Worm (Caenorhabditis elegans) whole organism, L1 larva: Measurements from ENCODE around the gene swt-4.

ENCODE experiments used
- C04F5.9 ChIP-seq: sonication (generic microtip); optimal IDR thresholded peaks from 2 replicates; lab custom pipeline; 2016; ENCODE audit warnings: missing genetic modification characterization, missing compliant biosample characterization
- C16A3.4 ChIP-seq: fragments of 150-350 bp; optimal IDR thresholded peaks from 2 replicates; lab custom pipeline; 2014; ENCODE audit warnings: missing biosample characterization, missing genetic modification characterization
- C34B4.2 ChIP-seq: sonication (generic microtip); optimal IDR thresholded peaks from 2 replicates; lab custom pipeline; 2017; ENCODE audit warnings: mild to moderate bottlenecking, missing genetic modification characterization, missing compliant biosample characterization
- F16B12.6 ChIP-seq: fragments of 150-350 bp; optimal IDR thresholded peaks from 2 replicates; lab custom pipeline; 2014; ENCODE audit warnings: missing biosample characterization, missing genetic modification characterization
- Y116A8C.19 ChIP-seq: sonication (generic microtip); optimal IDR thresholded peaks from 2 replicates; lab custom pipeline; 2016; ENCODE audit warnings: missing compliant biosample characterization, missing genetic modification characterization, borderline replicate concordance
- alr-1 ChIP-seq: fragments of 200-800 bp; sonication (Bioruptor generic); optimal IDR thresholded peaks from 2 replicates; lab custom pipeline; 2018; ENCODE audit warnings: borderline replicate concordance, mild to moderate bottlenecking, missing genetic modification characterization, missing compliant biosample characterization
- aly-2 ChIP-seq: fragments of 150-350 bp; optimal IDR thresholded peaks from 2 replicates; lab custom pipeline; 2014; ENCODE audit warnings: missing biosample characterization, missing genetic modification characterization
- ama-1 ChIP-seq: fragments of 150-350 bp; optimal IDR thresholded peaks from 2 replicates; lab custom pipeline; 2014
- blmp-1 ChIP-seq: fragments of 150-350 bp; optimal IDR thresholded peaks from 2 replicates; lab custom pipeline; 2014; ENCODE audit warnings: missing biosample characterization, missing genetic modification characterization
- ceh-63 ChIP-seq: fragments of 200-800 bp; sonication (Bioruptor generic); optimal IDR thresholded peaks from 2 replicates; lab custom pipeline; 2018; ENCODE audit warnings: mild to moderate bottlenecking, missing genetic modification characterization, missing compliant biosample characterization
- ceh-82 ChIP-seq, 3 experiments: fragments of 150-350 bp in 1 of 3; sonication (generic microtip) in 2 of 3; optimal IDR thresholded peaks; 2 replicates each; lab custom pipeline; 2014 to 2017; ENCODE audit warnings: missing biosample characterization in 3 of 3, missing genetic modification characterization in 3 of 3
- ces-1 ChIP-seq: fragments of 150-350 bp; optimal IDR thresholded peaks from 2 replicates; lab custom pipeline; 2014; ENCODE audit warnings: missing biosample characterization, missing genetic modification reagents, missing genetic modification characterization
- dpl-1 ChIP-seq, 3 experiments: fragments of 150-350 bp in 2 of 3; sonication (generic microtip) in 1 of 3; optimal IDR thresholded peaks; 2 replicates each; lab custom pipeline; 2014 to 2017; ENCODE audit warnings: missing biosample characterization in 3 of 3, missing genetic modification characterization in 3 of 3, missing genetic modification reagents in 3 of 3
- egl-13 ChIP-seq: sonication (generic microtip); optimal IDR thresholded peaks from 2 replicates; lab custom pipeline; 2016; ENCODE audit warnings: missing genotype, missing genetic modification reagents, missing genetic modification characterization, missing compliant biosample characterization
- egl-27 ChIP-seq, 2 experiments: fragments of 150-350 bp in 1 of 2; sonication (generic microtip); optimal IDR thresholded peaks; 3 replicates each; lab custom pipeline; 2017 to 2018; ENCODE audit warnings: missing biosample characterization in 2 of 2, missing genetic modification characterization in 2 of 2, missing genetic modification reagents in 2 of 2
- elt-2 ChIP-seq: sonication (generic microtip); optimal IDR thresholded peaks from 2 replicates; lab custom pipeline; 2016; ENCODE audit warnings: missing genetic modification characterization, mild to moderate bottlenecking, inconsistent platforms, missing compliant biosample characterization, missing genetic modification reagents
- ets-5 ChIP-seq: fragments of 200-800 bp; sonication (Bioruptor generic); IDR thresholded peaks from 2 replicates; pipeline ENCODE4 v1.3.6; 2022; ENCODE audit warnings: missing genetic modification characterization, missing compliant biosample characterization
- fkh-4 ChIP-seq: sonication (generic microtip); optimal IDR thresholded peaks from 2 replicates; lab custom pipeline; 2016; ENCODE audit warnings: missing compliant biosample characterization, missing genetic modification characterization, borderline replicate concordance
- fos-1 ChIP-seq: fragments of 150-350 bp; optimal IDR thresholded peaks from 2 replicates; lab custom pipeline; 2014; ENCODE audit warnings: missing biosample characterization, missing genetic modification characterization
- hlh-4 ChIP-seq: sonication (generic microtip); optimal IDR thresholded peaks from 2 replicates; lab custom pipeline; 2016; ENCODE audit warnings: mild to moderate bottlenecking, missing genetic modification characterization, missing compliant biosample characterization
- irx-1 ChIP-seq: sonication (generic microtip); optimal IDR thresholded peaks from 2 replicates; lab custom pipeline; 2016; ENCODE audit warnings: missing genetic modification characterization, missing compliant biosample characterization
- isw-1 ChIP-seq: fragments of 200-800 bp; sonication (Bioruptor generic); IDR thresholded peaks from 2 replicates; pipeline ENCODE4 v1.3.6; 2022; ENCODE audit warnings: missing genetic modification characterization, missing compliant biosample characterization
- lin-13 ChIP-seq: fragments of 150-350 bp; optimal IDR thresholded peaks from 2 replicates; lab custom pipeline; 2014; ENCODE audit warnings: missing biosample characterization, missing genetic modification reagents, missing genetic modification characterization
- lin-14 ChIP-seq: fragments of 200-800 bp; sonication (Bioruptor generic); optimal IDR thresholded peaks from 2 replicates; lab custom pipeline; 2018; ENCODE audit warnings: mild to moderate bottlenecking, missing genetic modification characterization, moderate library complexity, missing compliant biosample characterization
- lin-15B ChIP-seq: fragments of 150-350 bp; sonication (generic microtip); optimal IDR thresholded peaks from 3 replicates; lab custom pipeline; 2014; ENCODE audit warnings: missing biosample characterization, missing genetic modification characterization
- lin-35 ChIP-seq, 2 experiments: fragments of 150-350 bp; optimal IDR thresholded peaks; 2 replicates each; lab custom pipeline; 2014; ENCODE audit warnings: missing biosample characterization in 2 of 2, missing genetic modification characterization in 2 of 2, missing genetic modification reagents in 2 of 2
- lin-39 ChIP-seq: fragments of 150-350 bp; optimal IDR thresholded peaks from 2 replicates; lab custom pipeline; 2014; ENCODE audit warnings: missing biosample characterization, missing genetic modification reagents, missing genetic modification characterization
- lir-3 ChIP-seq: sonication (generic microtip); optimal IDR thresholded peaks from 2 replicates; lab custom pipeline; 2016; ENCODE audit warnings: mild to moderate bottlenecking, missing genetic modification characterization, moderate library complexity, missing compliant biosample characterization; ENCODE audit not compliant: poor library complexity
- lsy-2 ChIP-seq, 2 experiments: fragments of 150-350 bp; optimal IDR thresholded peaks; 2 replicates each; lab custom pipeline; 2014; ENCODE audit warnings: missing biosample characterization in 2 of 2, missing genetic modification characterization in 2 of 2
- mab-9 ChIP-seq: fragments of 200-800 bp; sonication (Bioruptor generic); IDR thresholded peaks from 2 replicates; pipeline ENCODE4 v1.3.6; 2022; ENCODE audit warnings: missing genetic modification reagents, missing genetic modification characterization, missing compliant biosample characterization
- mdl-1 ChIP-seq, 2 experiments: fragments of 150-350 bp; optimal IDR thresholded peaks; 2 replicates each; lab custom pipeline; 2014 to 2017; ENCODE audit warnings: missing biosample characterization in 2 of 2, missing genetic modification characterization in 2 of 2, inconsistent platforms in 1 of 2
- mef-2 ChIP-seq: fragments of 150-350 bp; optimal IDR thresholded peaks from 2 replicates; lab custom pipeline; 2014; ENCODE audit warnings: missing biosample characterization, missing genetic modification characterization
- mep-1 ChIP-seq: fragments of 150-350 bp; optimal IDR thresholded peaks from 2 replicates; lab custom pipeline; 2014; ENCODE audit warnings: missing biosample characterization, missing genetic modification characterization
- nhr-12 ChIP-seq: sonication (generic microtip); optimal IDR thresholded peaks from 2 replicates; lab custom pipeline; 2017; ENCODE audit warnings: missing biosample characterization, missing genetic modification characterization
- nhr-20 ChIP-seq: sonication (generic microtip); optimal IDR thresholded peaks from 2 replicates; lab custom pipeline; 2016; ENCODE audit warnings: mild to moderate bottlenecking, missing genetic modification characterization, missing compliant biosample characterization
- nhr-47 ChIP-seq: sonication (generic microtip); optimal IDR thresholded peaks from 2 replicates; lab custom pipeline; 2016; ENCODE audit warnings: mild to moderate bottlenecking, missing genetic modification characterization, moderate library complexity, missing compliant biosample characterization
- nhr-77 ChIP-seq: fragments of 150-350 bp; optimal IDR thresholded peaks from 2 replicates; lab custom pipeline; 2014; ENCODE audit warnings: missing biosample characterization, missing genetic modification characterization
- nhr-84 ChIP-seq: sonication (generic microtip); optimal IDR thresholded peaks from 2 replicates; lab custom pipeline; 2017; ENCODE audit warnings: missing biosample characterization, missing genetic modification characterization
- nhr-85 ChIP-seq: sonication (generic microtip); peaks from one replicate; lab custom pipeline; 2016; ENCODE audit warnings: missing genetic modification characterization, inconsistent platforms, missing compliant biosample characterization
- nhr-90 ChIP-seq: sonication (generic microtip); optimal IDR thresholded peaks from 2 replicates; lab custom pipeline; 2016; ENCODE audit warnings: mild to moderate bottlenecking, missing genetic modification characterization, missing compliant biosample characterization; ENCODE audit not compliant: poor library complexity
- pax-3 ChIP-seq: fragments of 200-800 bp; sonication (Bioruptor generic); optimal IDR thresholded peaks from 2 replicates; lab custom pipeline; 2018; ENCODE audit warnings: mild to moderate bottlenecking, missing genetic modification characterization, moderate library complexity, missing compliant biosample characterization
- pqm-1 ChIP-seq: sonication (generic microtip); optimal IDR thresholded peaks from 3 replicates; lab custom pipeline; 2017; ENCODE audit warnings: missing biosample characterization, missing genetic modification characterization
- rnt-1 ChIP-seq: sonication (generic microtip); optimal IDR thresholded peaks from 2 replicates; lab custom pipeline; 2016; ENCODE audit warnings: mild to moderate bottlenecking, missing genetic modification characterization, moderate library complexity, missing compliant biosample characterization
- sox-4 ChIP-seq: sonication (generic microtip); optimal IDR thresholded peaks from 2 replicates; lab custom pipeline; 2016; ENCODE audit warnings: missing genetic modification characterization, missing compliant biosample characterization
- sptf-1 ChIP-seq: fragments of 150-350 bp; optimal IDR thresholded peaks from 2 replicates; lab custom pipeline; 2014; ENCODE audit warnings: missing biosample characterization, missing genetic modification characterization
- sup-37 ChIP-seq: fragments of 200-800 bp; sonication (Bioruptor generic); optimal IDR thresholded peaks from 2 replicates; lab custom pipeline; 2018; ENCODE audit warnings: mild to moderate bottlenecking, missing genetic modification characterization, missing compliant biosample characterization
- unc-130 ChIP-seq: fragments of 150-350 bp; optimal IDR thresholded peaks from 2 replicates; lab custom pipeline; 2017; ENCODE audit warnings: missing biosample characterization, missing genetic modification characterization, inconsistent platforms
- unc-30 ChIP-seq: sonication (generic microtip); optimal IDR thresholded peaks from 2 replicates; lab custom pipeline; 2017; ENCODE audit warnings: missing biosample characterization, missing genetic modification characterization
- xbp-1 ChIP-seq: sonication (generic microtip); optimal IDR thresholded peaks from 2 replicates; lab custom pipeline; 2016; ENCODE audit warnings: missing genetic modification characterization, missing compliant biosample characterization
- ztf-4 ChIP-seq: fragments of 150-350 bp; optimal IDR thresholded peaks from 2 replicates; lab custom pipeline; 2014; ENCODE audit warnings: missing biosample characterization, missing genetic modification characterization

The swt-4 gene

DNA sequence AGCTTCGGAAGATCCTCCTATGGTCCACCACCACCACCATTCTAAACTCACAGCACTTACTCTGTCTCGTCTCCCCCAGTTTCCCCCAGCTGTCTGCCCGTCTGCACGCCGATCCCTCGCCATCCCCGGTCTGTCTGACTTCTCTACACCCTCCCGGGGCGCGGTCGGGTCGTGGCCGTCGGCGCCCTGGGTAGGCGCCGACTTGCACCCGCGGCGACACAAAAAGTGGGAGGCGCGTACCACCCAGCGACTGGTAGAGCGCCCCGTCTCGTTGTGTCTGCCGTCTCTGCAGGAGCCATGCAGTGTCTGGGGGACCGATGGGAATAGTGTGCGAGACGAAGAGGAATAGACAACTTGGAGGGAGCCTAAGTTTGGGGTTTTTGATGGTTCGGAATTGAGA lies 5.1 kb upstream of the swt-4 start (continued):
- TF ChIP-seq hlh-4 (peak; percentile 49), nhr-90 (tag; lab: Kevin White, UChicago) (peak; percentile 89), blmp-1 (tag; lab: Kevin White, UChicago) (peak; percentile 59), sup-37 (GFP tag; lab: Kevin White, UChicago) (peak; percentile 51), pqm-1 (tag; lab: Kevin White, UChicago) (peak; percentile 7), lin-14 (GFP tag; lab: Kevin White, UChicago) (peak; percentile 98), unc-30 (tag; lab: Kevin White, UChicago) (peak; percentile 36), elt-2 (peak; percentile 67), unc-130 (tag; lab: Kevin White, UChicago) (no peak), rnt-1 (tag; lab: Kevin White, UChicago) (peak; percentile 88), isw-1 (GFP tag; lab: Robert Waterston, UW) (peak; percentile 68), fkh-4 (no peak), aly-2 (tag; lab: Kevin White, UChicago) (no peak), nhr-47 (tag; lab: Kevin White, UChicago) (peak; percentile 92), alr-1 (tag; lab: Kevin White, UChicago) (no peak), egl-27 (tag; optimal IDR thresholded peaks at IDR 0.05; lab: Kevin White, UChicago) (peak; percentile 60 to 75), C16A3.4 (tag; lab: Kevin White, UChicago) (peak; percentile 78), irx-1 (tag; lab: Kevin White, UChicago) (peak; percentile 72), sox-4 (tag; lab: Kevin White, UChicago) (peak; percentile 57), lin-39 (peak; percentile 20), lin-13 (peak; percentile 87), Y116A8C.19 (tag; lab: Kevin White, UChicago) (no peak), ceh-63 (GFP tag; lab: Kevin White, UChicago) (no peak), ztf-4 (tag; lab: Kevin White, UChicago) (peak; percentile 86), egl-13 (peak; percentile 89), ama-1 (no peak), nhr-77 (peak; percentile 74), ces-1 (GFP tag; lab: Kevin White, UChicago) (no peak), mdl-1 (tag; optimal IDR thresholded peaks at IDR 0.05; lab: Kevin White, UChicago) (peak in 1 of 2 experiments; percentile 80), lin-35 (GFP tag; optimal IDR thresholded peaks at IDR 0.05; lab: Kevin White, UChicago) (peak; percentile 68 to 71), C34B4.2 (no peak), nhr-12 (tag; lab: Kevin White, UChicago) (no peak), mab-9 (peak; percentile 74), ets-5 (GFP tag; lab: Robert Waterston, UW) (no peak), mep-1 (tag; lab: Kevin White, UChicago) (peak; percentile 58), sptf-1 (no peak), nhr-84 (no peak), fos-1 (peak; percentile 46), F16B12.6 (peak; percentile 64), lin-15B (peak; percentile 27), nhr-20 (tag; lab: Kevin White, UChicago) (peak; percentile 87), xbp-1 (tag; lab: Kevin White, UChicago) (peak; percentile 86), ceh-82 (tag; optimal IDR thresholded peaks at IDR 0.05; lab: Kevin White, UChicago) (peak; percentile 64 to 97 (median 89)), mef-2 (tag; lab: Kevin White, UChicago) (peak; percentile 85), lsy-2 (tag; optimal IDR thresholded peaks at IDR 0.05; lab: Kevin White, UChicago) (peak; percentile 84 to 85), C04F5.9 (tag; lab: Kevin White, UChicago) (peak; percentile 54), pax-3 (tag; lab: Kevin White, UChicago) (peak; percentile 68), nhr-85 (peak; percentile 96), dpl-1 (GFP tag; optimal IDR thresholded peaks at IDR 0.05; lab: Kevin White, UChicago) (peak; percentile 51 to 70 (median 58)), lir-3 (tag; lab: Kevin White, UChicago) (no peak)
